Worm (Caenorhabditis elegans): ENCODE results near the gene F12E12.6.

DNA sequence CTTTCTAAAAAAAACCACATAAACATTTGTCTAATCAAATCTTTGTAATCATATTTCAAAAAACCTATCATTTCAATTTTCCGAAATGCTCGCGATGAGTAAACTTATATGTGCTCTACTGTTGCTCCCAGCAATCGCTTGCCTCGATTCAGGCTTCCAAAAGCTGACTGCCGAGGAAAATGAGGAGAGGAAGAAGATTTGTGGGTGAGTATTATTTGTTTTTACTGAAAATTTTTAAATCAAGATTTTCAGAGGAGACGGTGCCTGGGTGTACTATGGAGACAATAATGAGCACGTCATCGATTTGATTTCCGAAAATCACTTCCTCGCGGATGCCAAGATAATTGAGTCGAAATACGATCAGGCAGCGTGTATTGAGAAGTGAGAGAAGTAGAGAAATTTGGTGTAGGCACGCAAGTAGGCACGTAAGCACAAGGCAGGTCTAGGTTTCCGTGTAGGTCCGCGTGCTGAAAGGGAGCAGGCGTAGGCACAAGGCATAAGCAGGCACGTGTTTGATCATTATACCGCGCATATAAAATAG is 12.5 kb downstream of the F12E12.6 start, which contains the start of gene C46E10.1:
- TF ChIP-seq W03F9.2 (tag; optimal IDR thresholded peaks at IDR 0.05), result no peak
- TF ChIP-seq him-1 (tag; optimal IDR thresholded peaks at IDR 0.05), result no peak

All from whole organism, L4/young adult.